Worm (Caenorhabditis elegans): ENCODE measurements around the gene Y39G8B.7.
"Not testable (repeated sequence)": the region's sequence is repeated elsewhere in the genome, so short reads cannot be mapped to it uniquely, and the experiment has no call there.

- not testable (repeated sequence) for TF ChIP-seq lsy-2 (tag; optimal IDR thresholded peaks at IDR 0.05); nhr-28 (tag; optimal IDR thresholded peaks at IDR 0.05); fkh-8 (tag; optimal IDR thresholded peaks at IDR 0.05); unc-98 (GFP tag; IDR thresholded peaks at IDR 0.05); pqm-1 (tag; optimal IDR thresholded peaks at IDR 0.05); fos-1 (tag; optimal IDR thresholded peaks at IDR 0.05); tlp-1 (tag; optimal IDR thresholded peaks at IDR 0.05); zag-1 (tag; optimal IDR thresholded peaks at IDR 0.05)
Measured at ce11 chrII:14000044-14000443, 5.2 kb upstream of the Y39G8B.7 start, which contains the start of gene F01D5.3.

All from whole organism, L1 larva.